Fruit fly (Drosophila melanogaster) Kc167 (cell line): ENCODE results near the gene CG12009.

Experiments used
- Myc ChIP-seq: fragments of >200 bp; optimal IDR thresholded peaks from 2 replicates; lab custom pipeline; 2017; ENCODE audit warnings: missing external identifiers
- Sin3A ChIP-seq: fragments of >200 bp; optimal IDR thresholded peaks from 2 replicates; lab custom pipeline; 2018; ENCODE audit warnings: missing external identifiers
- h ChIP-seq: fragments of >200 bp; optimal IDR thresholded peaks from 3 replicates; lab custom pipeline; 2018; ENCODE audit warnings: missing external identifiers
- insv ChIP-seq: fragments of >200 bp; optimal IDR thresholded peaks from 3 replicates; lab custom pipeline; 2018; ENCODE audit warnings: missing external identifiers
- psq ChIP-seq: fragments of >200 bp; optimal IDR thresholded peaks from 2 replicates; lab custom pipeline; 2017; ENCODE audit warnings: missing external identifiers
- ttk ChIP-seq: sonication (Bioruptor generic); optimal IDR thresholded peaks from 2 replicates; lab custom pipeline; 2017; ENCODE audit warnings: missing external identifiers

CG12009 gene

DNA sequence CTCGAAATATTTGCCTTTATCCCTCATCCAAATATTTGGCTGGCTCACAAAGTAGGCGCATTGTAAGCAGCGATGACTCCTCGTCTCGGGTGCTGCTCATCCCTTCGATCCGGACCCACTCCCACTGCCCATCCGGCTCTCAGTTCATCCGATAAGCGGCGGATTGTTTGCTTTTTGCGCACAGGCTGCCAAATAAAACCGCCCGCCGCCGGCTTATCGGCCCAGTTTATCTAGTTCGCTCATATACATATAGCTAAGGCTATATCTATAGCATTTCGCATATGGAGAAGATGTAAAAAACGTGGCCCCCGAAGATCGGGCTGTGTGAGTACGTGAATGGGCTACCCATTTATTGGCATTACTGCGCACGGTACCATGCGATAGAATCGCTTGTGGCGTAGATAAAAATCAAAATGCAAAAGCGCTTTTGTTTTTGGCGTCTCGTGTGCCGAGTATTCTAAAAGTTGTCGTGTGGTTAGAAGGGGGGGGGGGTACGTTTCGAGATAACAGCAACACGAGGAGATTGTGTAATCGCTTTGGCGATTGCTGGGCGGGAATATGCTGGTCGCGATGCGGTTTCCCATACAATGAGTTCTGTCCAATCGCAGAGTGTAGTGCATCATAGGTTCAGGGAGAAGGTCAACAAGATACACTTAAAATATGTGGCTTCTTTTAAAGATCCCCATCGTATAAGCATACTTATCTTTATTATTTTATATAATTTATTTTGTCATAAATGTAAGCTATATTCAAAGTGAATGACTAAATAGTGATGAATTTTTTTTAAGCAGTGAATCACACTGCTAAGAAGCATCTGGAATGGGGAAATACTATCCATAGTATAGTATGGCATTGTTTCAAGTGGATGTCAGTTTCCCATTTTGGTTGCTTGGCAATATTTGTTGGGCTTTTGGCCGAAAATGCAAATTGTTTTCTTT lies 17.7 kb downstream of the CG12009 start:
- TF ChIP-seq Sin3A (lab: Kevin White, UChicago) (no peak), h (lab: Kevin White, UChicago) (no peak), Myc (no peak), insv (no peak), ttk (lab: Kevin White, UChicago) (no peak), psq (lab: Kevin White, UChicago) (no peak)

- TF ChIP-seq psq (lab: Kevin White, UChicago) (no peak), ttk (lab: Kevin White, UChicago) (no peak), h (lab: Kevin White, UChicago) (no peak), insv (no peak), Sin3A (lab: Kevin White, UChicago) (no peak), Myc (no peak)
Observed at dm6 chr3L:3314049-3314448, 22.8 kb downstream of the CG12009 start, which contains the start of gene Drsl2. Drsl2 (plus strand) TSS chr3L:3314349.

DNA sequence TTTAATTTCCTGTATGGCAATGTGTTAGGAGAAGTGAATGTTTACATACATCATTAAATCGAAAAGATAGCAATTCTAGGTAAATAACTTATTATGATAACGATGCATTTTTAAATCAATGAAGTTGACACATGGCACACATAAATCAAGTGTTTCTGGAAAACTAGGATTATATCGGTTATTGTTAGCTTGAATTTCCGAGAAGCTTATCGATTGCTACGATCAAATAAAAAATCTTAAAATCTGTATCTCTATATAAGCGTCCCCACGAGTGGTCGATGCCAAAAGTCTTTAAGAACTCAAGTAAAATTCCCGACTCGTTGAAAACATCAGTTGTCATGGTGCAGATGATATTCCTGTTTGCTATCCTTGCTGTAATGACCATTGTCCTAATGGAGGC lies 23.4 kb downstream of the CG12009 start, which contains the start of gene Drsl3:
TSS of gene Drsl3 (plus strand) at position 301 of the 400 bp plus-strand sequence.
- TF ChIP-seq Myc (no peak), Sin3A (lab: Kevin White, UChicago) (no peak), ttk (lab: Kevin White, UChicago) (no peak), insv (no peak), h (lab: Kevin White, UChicago) (no peak)

DNA sequence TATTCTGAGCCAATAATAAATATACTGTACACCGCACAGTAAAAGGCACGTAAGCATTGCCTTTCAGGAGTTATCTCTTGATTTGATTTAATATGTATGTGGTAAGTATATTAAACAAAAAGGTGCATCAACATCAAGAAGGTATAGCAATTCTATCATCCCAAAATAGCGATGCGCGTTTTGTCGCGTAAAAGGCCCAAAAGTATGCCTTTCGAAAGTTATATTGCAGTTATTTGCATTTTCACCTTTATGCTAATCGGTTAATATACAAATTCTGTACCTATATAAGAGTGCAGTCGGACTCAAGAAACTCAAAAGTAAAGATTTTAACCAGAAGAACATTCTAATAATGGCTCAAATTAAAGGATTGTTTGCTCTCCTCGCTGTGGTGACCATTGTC lies 24.0 kb downstream of the CG12009 start, which contains the start of gene Drsl4:
TSS of gene Drsl4 (plus strand) at position 333 of the 400 bp plus-strand sequence.
- TF ChIP-seq ttk (lab: Kevin White, UChicago) (no peak), Sin3A (lab: Kevin White, UChicago) (no peak), h (lab: Kevin White, UChicago) (no peak), insv (no peak), psq (lab: Kevin White, UChicago) (no peak), Myc (no peak)

DNA sequence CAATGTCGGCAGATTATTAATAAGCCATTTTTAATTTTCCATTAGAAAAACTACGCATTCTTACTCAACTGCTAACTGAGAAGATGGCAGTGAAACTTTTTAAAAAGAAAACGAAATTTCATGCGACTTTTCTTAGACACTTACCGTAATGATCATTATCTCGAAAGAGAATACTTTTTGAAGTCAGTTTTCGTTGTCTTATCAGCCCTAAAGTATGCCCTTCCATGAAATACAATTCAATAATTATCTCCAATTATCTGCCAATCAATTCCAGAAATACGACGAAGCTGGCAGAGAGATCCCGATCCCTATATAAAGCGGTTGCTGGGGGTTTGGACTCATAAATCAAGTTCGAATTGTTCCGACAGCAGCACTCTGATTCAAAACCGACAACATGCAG lies 25.2 kb downstream of the CG12009 start, which contains the start of gene Drsl5:
TSS of gene Drsl5 (plus strand) at position 341 of the 400 bp plus-strand sequence.
- TF ChIP-seq h (lab: Kevin White, UChicago) (no peak), insv (no peak), ttk (lab: Kevin White, UChicago) (no peak), Myc (no peak), psq (lab: Kevin White, UChicago) (no peak), Sin3A (lab: Kevin White, UChicago) (no peak)

DNA sequence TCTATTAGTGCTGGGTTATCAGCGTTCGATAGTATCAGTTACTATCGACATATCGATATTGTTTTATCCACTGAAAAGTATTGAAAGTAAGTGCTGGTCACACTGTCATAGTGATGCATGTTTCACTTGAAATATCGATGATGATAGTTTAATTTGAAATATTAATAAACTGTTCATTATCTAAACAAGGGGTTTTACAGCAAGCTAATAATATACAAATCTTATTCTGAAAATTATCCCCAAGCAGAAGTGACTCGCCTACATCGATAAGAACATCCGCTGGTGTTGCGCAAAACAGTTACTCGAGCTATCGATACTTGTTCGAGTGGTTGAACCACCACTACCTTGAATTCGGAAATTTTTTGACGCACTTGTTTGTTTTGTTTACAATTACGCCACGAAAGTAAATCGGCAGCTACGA lies 28.0 kb downstream of the CG12009 start, which contains the start of the genes PIG-C, CG12016 and Dpm2:
TSS of gene PIG-C (minus strand) at position 10 of the 421 bp plus-strand sequence.
TSS of gene CG12016 (plus strand) at position 333 of the 421 bp plus-strand sequence.
TSS of gene Dpm2 (plus strand) at position 333 of the 421 bp plus-strand sequence.
- TF ChIP-seq ttk (lab: Kevin White, UChicago) = no peak
- TF ChIP-seq h (lab: Kevin White, UChicago) = no peak
- TF ChIP-seq insv = no peak
- no peak for TF ChIP-seq psq (lab: Kevin White, UChicago)
- TF ChIP-seq Myc = no peak
- TF ChIP-seq Sin3A (lab: Kevin White, UChicago) = peak; percentile 9

dm6 chr3L:3319992-3320732 lies 28.9 kb downstream of the CG12009 start:
- TF ChIP-seq Myc = no peak
- TF ChIP-seq psq (lab: Kevin White, UChicago) = no peak
- no peak for TF ChIP-seq Sin3A (lab: Kevin White, UChicago)
- TF ChIP-seq insv = no peak
- TF ChIP-seq h (lab: Kevin White, UChicago) = no peak

dm6 chr3L:3325597-3325924 lies 34.3 kb downstream of the CG12009 start:
- TF ChIP-seq Sin3A (lab: Kevin White, UChicago) = no peak
- TF ChIP-seq Myc = no peak
- TF ChIP-seq psq (lab: Kevin White, UChicago) = no peak
- TF ChIP-seq ttk (lab: Kevin White, UChicago) = no peak
- no peak for TF ChIP-seq insv
- no peak for TF ChIP-seq h (lab: Kevin White, UChicago)

dm6 chr3L:3325925-3326903 lies 35.0 kb downstream of the CG12009 start, which contains the start of gene Gtpx:
Gtpx (plus strand) TSS chr3L:3326265.
- TF ChIP-seq h (lab: Kevin White, UChicago) (peak; percentile 57), Sin3A (lab: Kevin White, UChicago) (no peak)

DNA sequence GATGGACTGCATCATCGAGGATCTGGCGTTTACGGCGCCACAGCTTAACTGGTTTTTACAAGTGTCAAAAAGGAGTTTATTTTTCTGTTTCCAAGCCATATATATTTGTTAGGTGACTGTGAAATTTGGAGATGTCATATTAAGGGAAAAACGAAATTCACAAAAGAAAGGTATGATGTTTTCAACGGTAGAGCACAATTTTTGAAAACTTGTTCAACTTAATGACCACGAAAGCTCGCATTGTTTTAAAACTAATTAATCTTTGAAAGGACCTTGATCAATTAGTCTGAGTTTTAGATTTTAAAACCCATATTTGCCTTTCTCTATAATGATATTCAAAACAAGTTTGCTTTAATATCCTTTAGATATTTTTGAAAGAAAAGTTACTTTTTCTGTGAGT lies 37.5 kb downstream of the CG12009 start, which contains the start of gene Strip:
TSS of gene Strip (minus strand) at position 101 of the 400 bp plus-strand sequence.
- no peak for TF ChIP-seq ttk (lab: Kevin White, UChicago)
- no peak for TF ChIP-seq Myc
- no peak for TF ChIP-seq Sin3A (lab: Kevin White, UChicago)
- no peak for TF ChIP-seq insv
- TF ChIP-seq h (lab: Kevin White, UChicago) = no peak
- TF ChIP-seq psq (lab: Kevin White, UChicago) = no peak
